Worm (Caenorhabditis elegans) whole organism, young adult: ENCODE measurements around the gene frg-1.

Source experiments
- pha-4 ChIP-seq: fragments of 150-350 bp; sonication (generic microtip); optimal IDR thresholded peaks from 2 replicates; lab custom pipeline; 2014; ENCODE audit warnings: missing biosample characterization, missing genetic modification reagents, missing genetic modification characterization
- sdz-38 ChIP-seq: sonication (generic microtip); optimal IDR thresholded peaks from 2 replicates; lab custom pipeline; 2016; ENCODE audit warnings: missing genotype, missing genetic modification characterization, missing compliant biosample characterization
- unc-62 ChIP-seq: fragments of 150-350 bp; optimal IDR thresholded peaks from 2 replicates; lab custom pipeline; 2014; ENCODE audit warnings: missing biosample characterization, missing genetic modification reagents, missing genetic modification characterization

DNA sequence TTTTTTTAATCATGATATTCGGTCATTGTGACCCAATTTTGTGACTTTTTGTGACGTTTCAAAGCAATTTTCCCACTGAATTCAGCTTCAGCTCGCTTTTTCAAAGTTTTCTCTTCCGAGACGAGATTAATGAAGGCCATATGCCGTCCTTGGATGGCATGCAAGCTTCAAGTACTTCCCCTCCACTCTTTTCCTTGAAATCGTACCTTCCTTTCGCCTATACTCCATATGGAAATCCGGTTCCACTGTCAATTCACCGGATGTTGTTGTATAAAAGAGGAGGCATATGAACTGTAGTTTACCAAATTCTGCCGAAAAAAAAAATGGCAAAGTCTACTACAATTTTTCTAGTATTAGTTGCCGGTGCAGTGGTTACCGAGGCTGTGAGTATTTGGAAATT is 1.8 kb downstream of the frg-1 start, which contains the start of gene ZK1010.4:
- TF ChIP-seq sdz-38 (tag; lab: Kevin White, UChicago) (no peak), unc-62 (no peak), pha-4 (no peak)
